Fruit fly (Drosophila melanogaster) S2 (cell line): ENCODE measurements around the gene Phae1.

ENCODE experiments used
- CG8478 ChIP-seq: fragments of >200 bp; optimal IDR thresholded peaks from 2 replicates; lab custom pipeline; 2018
- CTCF ChIP-seq, 2 experiments: fragments of >200 bp; optimal IDR thresholded peaks; 2 replicates each; lab custom pipeline; 2018

- TF ChIP-seq CG8478 (no peak), CTCF (optimal IDR thresholded peaks at IDR 0.05; lab: Kevin White, UChicago) (no peak)
Measured at dm6 chr2L:12110810-12111209, 1.6 kb downstream of the Phae1 start, which contains the start of gene Phae2.
